Worm (Caenorhabditis elegans) whole organism, early embryonic: ENCODE data around the gene B0495.7.

Experiments
- aly-1 ChIP-seq: sonication (generic microtip); optimal IDR thresholded peaks from 2 replicates; lab custom pipeline; 2016; ENCODE audit warnings: missing genetic modification characterization, missing compliant biosample characterization
- ceh-36 ChIP-seq: sonication (generic microtip); optimal IDR thresholded peaks from 2 replicates; lab custom pipeline; 2016; ENCODE audit warnings: missing genetic modification characterization, inconsistent platforms, missing compliant biosample characterization
- hnd-1 ChIP-seq: sonication (generic microtip); optimal IDR thresholded peaks from 2 replicates; lab custom pipeline; 2016; ENCODE audit warnings: missing genetic modification characterization, missing compliant biosample characterization
- pes-1 ChIP-seq: fragments of 200-800 bp; sonication (Bioruptor generic); IDR thresholded peaks from 2 replicates; pipeline ENCODE4 v1.3.6; 2022; ENCODE audit warnings: missing genetic modification reagents, missing genetic modification characterization, missing compliant biosample characterization
- tbx-11 ChIP-seq: fragments of 200-800 bp; sonication (Bioruptor generic); IDR thresholded peaks from 2 replicates; pipeline ENCODE4 v1.3.6; 2022; ENCODE audit warnings: missing genetic modification characterization, missing compliant biosample characterization

DNA sequence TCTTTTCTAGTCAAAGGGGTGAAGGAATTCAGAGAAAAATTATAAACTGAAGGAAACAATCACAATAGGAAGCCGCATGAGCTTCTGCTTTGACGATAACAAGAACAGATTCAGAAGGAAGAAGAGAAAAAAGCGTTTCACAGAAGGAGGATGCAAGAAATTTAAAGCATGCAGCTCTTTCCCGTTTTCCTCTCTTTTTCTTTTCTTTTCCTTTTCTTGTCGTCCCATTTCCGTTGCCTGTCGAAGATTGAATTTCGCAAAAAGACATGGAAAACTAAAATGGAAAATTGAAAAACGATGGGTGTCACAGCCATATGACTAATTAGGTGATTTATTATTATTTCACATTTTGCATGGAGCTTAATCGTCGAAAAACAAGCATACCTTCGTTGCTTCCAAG lies 11.1 kb upstream of the B0495.7 start:
- TF ChIP-seq aly-1 (tag; lab: Kevin White, UChicago) (no peak), pes-1 (GFP tag; lab: Robert Waterston, UW) (no peak), tbx-11 (GFP tag; lab: Robert Waterston, UW) (no peak), hnd-1 (tag; lab: Kevin White, UChicago) (no peak), ceh-36 (no peak)
